Worm (Caenorhabditis elegans): ENCODE results near the gene nlp-53.

DNA sequence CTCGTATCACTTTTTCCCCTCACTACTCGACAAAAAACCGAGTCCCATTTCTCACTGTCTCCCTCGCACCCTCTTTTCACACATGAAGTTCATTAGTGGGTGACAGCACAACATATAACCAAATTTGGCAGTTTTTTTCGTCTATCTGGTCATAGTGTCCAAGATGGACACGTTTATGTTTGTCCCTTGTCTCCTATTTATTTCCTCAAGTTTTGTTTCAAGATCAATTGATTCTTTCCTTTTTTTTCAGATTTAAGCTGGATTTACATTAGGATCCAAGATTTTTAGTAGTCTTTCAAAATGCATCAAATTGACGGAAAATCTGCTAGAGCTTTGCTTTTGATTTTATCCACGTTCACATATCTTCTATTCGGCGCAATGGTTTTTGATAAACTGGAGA is 20.9 kb downstream of the nlp-53 start, which contains the start of gene twk-20:
- no peak for TF ChIP-seq unc-130 (GFP tag; optimal IDR thresholded peaks at IDR 0.05)
- no peak for TF ChIP-seq nhr-111 (GFP tag; optimal IDR thresholded peaks at IDR 0.05)
- no peak for TF ChIP-seq nhr-11 (tag; optimal IDR thresholded peaks at IDR 0.05)
- TF ChIP-seq lim-7 (GFP tag; IDR thresholded peaks at IDR 0.05) = no peak
- no peak for TF ChIP-seq ama-1 (optimal IDR thresholded peaks at IDR 0.05)
